Worm (Caenorhabditis elegans) whole organism, L4/young adult: ENCODE measurements around the gene rbbp-5.

Source experiments
- W03F9.2 ChIP-seq: fragments of 150-350 bp; optimal IDR thresholded peaks from 2 replicates; lab custom pipeline; 2014; ENCODE audit warnings: missing biosample characterization, missing genetic modification characterization
- dao-5 ChIP-seq: sonication (generic microtip); optimal IDR thresholded peaks from 2 replicates; lab custom pipeline; 2016; ENCODE audit warnings: missing genotype, missing genetic modification characterization, moderate library complexity, missing compliant biosample characterization
- him-1 ChIP-seq: sonication (generic microtip); optimal IDR thresholded peaks from 2 replicates; lab custom pipeline; 2016; ENCODE audit warnings: missing genotype, missing genetic modification reagents, missing genetic modification characterization, missing compliant biosample characterization

ce11 chrII:6135530-6135929 is 37.9 kb downstream of the rbbp-5 start:
- no peak for TF ChIP-seq him-1 (tag; lab: Kevin White, UChicago)
- no peak for TF ChIP-seq W03F9.2
- TF ChIP-seq dao-5 (tag; lab: Kevin White, UChicago), result no peak
